Fruit fly (Drosophila melanogaster): ENCODE measurements around the gene TP53INP.

Gene TP53INP

dm6 chr3L:4388215-4388614, 18.5 kb upstream of the TP53INP start:
- TF ChIP-seq CG7101 (tag; optimal IDR thresholded peaks at IDR 0.05): no peak
- no peak for TF ChIP-seq pad (GFP tag; optimal IDR thresholded peaks at IDR 0.05)
- no peak for TF ChIP-seq CG11617 (GFP tag; optimal IDR thresholded peaks at IDR 0.05)
- TF ChIP-seq CG1620 (GFP tag; optimal IDR thresholded peaks at IDR 0.05): no peak
- TF ChIP-seq kay (GFP tag; ENCODE audit: borderline replicate concordance): no peak
- no peak for TF ChIP-seq CG12768 (GFP tag; optimal IDR thresholded peaks at IDR 0.05)
- TF ChIP-seq ovo (GFP tag; optimal IDR thresholded peaks at IDR 0.05): no peak
- no peak for TF ChIP-seq Hr96 (GFP tag; optimal IDR thresholded peaks at IDR 0.05)
- no peak for TF ChIP-seq CG7045 (GFP tag; optimal IDR thresholded peaks at IDR 0.05)
- no peak for TF ChIP-seq cic (GFP tag; optimal IDR thresholded peaks at IDR 0.05)
- no peak for TF ChIP-seq CG5204 (GFP tag; optimal IDR thresholded peaks at IDR 0.05)
- TF ChIP-seq CG14711 (tag; optimal IDR thresholded peaks at IDR 0.05): no peak
- TF ChIP-seq CG33017 (tag; optimal IDR thresholded peaks at IDR 0.05): no peak
- TF ChIP-seq Clk (GFP tag; optimal IDR thresholded peaks at IDR 0.05): no peak
- TF ChIP-seq Crg-1 (GFP tag; optimal IDR thresholded peaks at IDR 0.05): no peak
- no peak for TF ChIP-seq Mnt (GFP tag; optimal IDR thresholded peaks at IDR 0.05)
- TF ChIP-seq cnc (optimal IDR thresholded peaks at IDR 0.05): no peak

dm6 chr3L:4389104-4389503, 17.6 kb upstream of the TP53INP start:
- TF ChIP-seq Hr96 (GFP tag; optimal IDR thresholded peaks at IDR 0.05) (no peak), CG7101 (tag; optimal IDR thresholded peaks at IDR 0.05) (no peak), cic (GFP tag; optimal IDR thresholded peaks at IDR 0.05) (no peak), bab1 (GFP tag; optimal IDR thresholded peaks at IDR 0.05) (no peak), kay (GFP tag; ENCODE audit: borderline replicate concordance) (no peak), CG33017 (tag; optimal IDR thresholded peaks at IDR 0.05) (no peak), pad (GFP tag; optimal IDR thresholded peaks at IDR 0.05) (no peak), Mnt (GFP tag; optimal IDR thresholded peaks at IDR 0.05) (no peak), CG12768 (GFP tag; optimal IDR thresholded peaks at IDR 0.05) (no peak), CG5204 (GFP tag; optimal IDR thresholded peaks at IDR 0.05) (no peak), CG7045 (GFP tag; optimal IDR thresholded peaks at IDR 0.05) (no peak), toe (GFP tag; optimal IDR thresholded peaks at IDR 0.05) (no peak), CG14711 (tag; optimal IDR thresholded peaks at IDR 0.05) (no peak)

DNA sequence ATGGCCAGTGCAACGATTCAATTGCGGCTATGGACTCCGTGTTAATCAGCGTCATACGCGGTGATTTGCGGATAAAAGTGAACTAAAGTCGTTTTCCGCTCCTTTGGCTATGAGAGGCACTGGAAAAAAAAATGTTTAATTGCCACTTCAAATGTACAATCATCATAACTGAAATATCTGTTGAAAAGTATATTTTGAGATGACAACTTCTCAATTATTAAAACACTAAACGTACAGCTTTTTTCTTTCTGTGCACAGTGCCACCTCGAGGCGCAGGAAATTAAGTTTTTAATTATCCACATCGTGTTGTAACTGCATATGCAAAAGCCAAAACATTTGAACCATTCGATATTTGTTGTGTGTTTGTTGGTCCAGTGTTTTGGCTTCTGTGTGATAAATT, 13.9 kb upstream of the TP53INP start:
- TF ChIP-seq toe (GFP tag; optimal IDR thresholded peaks at IDR 0.05) (no peak), CG7045 (GFP tag; optimal IDR thresholded peaks at IDR 0.05) (no peak), pad (GFP tag; optimal IDR thresholded peaks at IDR 0.05) (no peak), cnc (optimal IDR thresholded peaks at IDR 0.05) (no peak), Hr96 (GFP tag; optimal IDR thresholded peaks at IDR 0.05) (no peak), tj (GFP tag; optimal IDR thresholded peaks at IDR 0.05) (no peak), CG5204 (GFP tag; optimal IDR thresholded peaks at IDR 0.05) (no peak), CG14711 (tag; optimal IDR thresholded peaks at IDR 0.05) (no peak), kay (GFP tag; ENCODE audit: borderline replicate concordance) (no peak), Mnt (GFP tag; optimal IDR thresholded peaks at IDR 0.05) (no peak), CG1620 (GFP tag; optimal IDR thresholded peaks at IDR 0.05) (no peak), CG11617 (GFP tag; optimal IDR thresholded peaks at IDR 0.05) (no peak), ovo (GFP tag; optimal IDR thresholded peaks at IDR 0.05) (no peak), CG7101 (tag; optimal IDR thresholded peaks at IDR 0.05) (no peak), Clk (GFP tag; optimal IDR thresholded peaks at IDR 0.05) (no peak), CG33017 (tag; optimal IDR thresholded peaks at IDR 0.05) (no peak), Crg-1 (GFP tag; optimal IDR thresholded peaks at IDR 0.05) (no peak), CG12768 (GFP tag; optimal IDR thresholded peaks at IDR 0.05) (no peak), bab1 (GFP tag; optimal IDR thresholded peaks at IDR 0.05) (no peak), cic (GFP tag; optimal IDR thresholded peaks at IDR 0.05) (no peak)

DNA sequence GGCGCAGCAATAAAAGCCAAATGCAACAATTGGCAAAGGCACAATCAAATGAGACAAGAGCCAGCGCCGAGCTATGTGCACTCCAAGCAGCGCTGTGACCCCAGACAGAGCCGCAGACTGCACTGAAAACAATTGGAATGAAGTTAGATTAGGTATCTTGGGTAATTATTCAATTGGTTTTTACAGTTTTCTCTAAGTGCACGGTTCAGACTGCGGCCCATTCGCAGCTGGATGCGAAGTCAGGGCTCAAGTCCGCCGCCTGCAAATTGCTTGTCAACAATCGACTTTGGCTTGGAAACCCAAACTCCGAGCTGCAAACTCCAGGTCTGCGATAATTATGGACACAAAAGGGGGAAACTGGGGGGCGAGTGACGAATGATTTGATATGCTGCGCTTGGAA, 13.1 kb upstream of the TP53INP start:
- TF ChIP-seq CG7045 (GFP tag; optimal IDR thresholded peaks at IDR 0.05) (no peak), Crg-1 (GFP tag; optimal IDR thresholded peaks at IDR 0.05) (no peak), CG12768 (GFP tag; optimal IDR thresholded peaks at IDR 0.05) (no peak), Mnt (GFP tag; optimal IDR thresholded peaks at IDR 0.05) (no peak), toe (GFP tag; optimal IDR thresholded peaks at IDR 0.05) (no peak), CG14711 (tag; optimal IDR thresholded peaks at IDR 0.05) (no peak), CG1620 (GFP tag; optimal IDR thresholded peaks at IDR 0.05) (no peak), CG11617 (GFP tag; optimal IDR thresholded peaks at IDR 0.05) (no peak), cnc (optimal IDR thresholded peaks at IDR 0.05) (no peak)

DNA sequence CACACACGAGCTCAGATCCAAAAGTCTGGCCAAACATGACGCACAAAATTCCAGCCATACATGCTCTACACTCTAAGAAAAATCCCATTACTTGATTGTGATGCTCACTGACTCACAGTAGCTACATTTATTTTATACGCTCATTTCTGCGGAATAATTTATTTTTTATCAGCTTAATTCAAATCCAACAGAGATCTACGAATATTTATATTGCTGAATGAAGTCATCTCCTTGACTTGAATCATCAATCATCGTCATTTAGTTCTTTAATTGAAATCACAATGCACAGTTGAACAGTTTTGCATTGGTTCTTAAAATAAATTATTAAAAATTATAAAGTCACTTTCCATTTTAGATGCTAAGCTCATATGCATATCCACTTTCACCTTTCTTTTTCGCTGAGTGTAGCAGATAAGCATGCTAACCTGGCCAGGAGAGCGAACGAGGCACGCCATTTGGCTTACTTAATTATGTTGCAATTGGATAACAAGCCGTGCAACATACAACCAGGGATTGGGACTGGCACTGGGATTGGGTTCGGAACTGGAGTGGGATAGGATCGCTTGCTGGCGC, 11.2 kb upstream of the TP53INP start:
- no peak for TF ChIP-seq CG1620 (GFP tag; optimal IDR thresholded peaks at IDR 0.05)
- TF ChIP-seq cic (GFP tag; optimal IDR thresholded peaks at IDR 0.05): no peak
- TF ChIP-seq CG7045 (GFP tag; optimal IDR thresholded peaks at IDR 0.05): no peak
- no peak for TF ChIP-seq kay (GFP tag; ENCODE audit: borderline replicate concordance)
- TF ChIP-seq CG5204 (GFP tag; optimal IDR thresholded peaks at IDR 0.05): no peak
- no peak for TF ChIP-seq ovo (GFP tag; optimal IDR thresholded peaks at IDR 0.05)
- no peak for TF ChIP-seq CG12768 (GFP tag; optimal IDR thresholded peaks at IDR 0.05)
- no peak for TF ChIP-seq Hr96 (GFP tag; optimal IDR thresholded peaks at IDR 0.05)
- no peak for TF ChIP-seq CG11617 (GFP tag; optimal IDR thresholded peaks at IDR 0.05)
- TF ChIP-seq CG14711 (tag; optimal IDR thresholded peaks at IDR 0.05): no peak

- TF ChIP-seq CG1620 (GFP tag; optimal IDR thresholded peaks at IDR 0.05) (no peak), ovo (GFP tag; optimal IDR thresholded peaks at IDR 0.05) (no peak), CG7101 (tag; optimal IDR thresholded peaks at IDR 0.05) (no peak), CG11617 (GFP tag; optimal IDR thresholded peaks at IDR 0.05) (no peak), Crg-1 (GFP tag; optimal IDR thresholded peaks at IDR 0.05) (no peak), toe (GFP tag; optimal IDR thresholded peaks at IDR 0.05) (no peak), cic (GFP tag; optimal IDR thresholded peaks at IDR 0.05) (no peak), CG12768 (GFP tag; optimal IDR thresholded peaks at IDR 0.05) (no peak), CG7045 (GFP tag; optimal IDR thresholded peaks at IDR 0.05) (no peak), Mnt (GFP tag; optimal IDR thresholded peaks at IDR 0.05) (no peak), bab1 (GFP tag; optimal IDR thresholded peaks at IDR 0.05) (no peak), kay (GFP tag; ENCODE audit: borderline replicate concordance) (no peak), Clk (GFP tag; optimal IDR thresholded peaks at IDR 0.05) (no peak), cnc (optimal IDR thresholded peaks at IDR 0.05) (no peak), Hr96 (GFP tag; optimal IDR thresholded peaks at IDR 0.05) (no peak), CG5204 (GFP tag; optimal IDR thresholded peaks at IDR 0.05) (no peak), CG14711 (tag; optimal IDR thresholded peaks at IDR 0.05) (no peak), CG33017 (tag; optimal IDR thresholded peaks at IDR 0.05) (no peak), pad (GFP tag; optimal IDR thresholded peaks at IDR 0.05) (no peak)
Observed at dm6 chr3L:4396372-4396771, 10.4 kb upstream of the TP53INP start.
